Fruit fly (Drosophila melanogaster): ENCODE data around the gene nab.

Gene nab

dm6 chr3L:4193730-4194649, 33.3 kb upstream of the nab start, which contains the start of gene CG43367 (continued):
- TF ChIP-seq tll (GFP tag; optimal IDR thresholded peaks at IDR 0.05) (peak in 1 of 2 experiments; percentile 34), lmd (GFP tag; IDR thresholded peaks at IDR 0.05) (no peak), CG7745 (tag; optimal IDR thresholded peaks at IDR 0.05) (no peak), sd (tag; optimal IDR thresholded peaks at IDR 0.05) (peak; percentile 97), CG6254 (GFP tag; optimal IDR thresholded peaks at IDR 0.05) (no peak), toy (GFP tag; IDR thresholded peaks at IDR 0.05) (no peak), seq (GFP tag; IDR thresholded peaks at IDR 0.05) (no peak), CG18764 (GFP tag; optimal IDR thresholded peaks at IDR 0.05) (no peak), CG3838 (GFP tag; optimal IDR thresholded peaks at IDR 0.05) (no peak), CG3407 (GFP tag; optimal IDR thresholded peaks at IDR 0.05) (peak; percentile 57), CG12769 (tag; optimal IDR thresholded peaks at IDR 0.05) (no peak), pho (GFP tag; optimal IDR thresholded peaks at IDR 0.05) (no peak), otp (GFP tag; IDR thresholded peaks at IDR 0.05) (0 out of 3 replicates have a peak, but pooled peaks have one; percentile 25), crc (GFP tag; optimal IDR thresholded peaks at IDR 0.05) (no peak), CG17328 (GFP tag; IDR thresholded peaks at IDR 0.05) (no peak), CG30431 (GFP tag; optimal IDR thresholded peaks at IDR 0.05) (no peak), CG5180 (GFP tag; optimal IDR thresholded peaks at IDR 0.05) (no peak), CG9727 (GFP tag; optimal IDR thresholded peaks at IDR 0.05) (no peak), CG10565 (GFP tag; optimal IDR thresholded peaks at IDR 0.05) (no peak), CG30403 (GFP tag; optimal IDR thresholded peaks at IDR 0.05) (no peak), CG1024 (GFP tag; IDR thresholded peaks at IDR 0.05) (no peak), Stat92E (GFP tag; optimal IDR thresholded peaks at IDR 0.05) (no peak), sug (tag; optimal IDR thresholded peaks at IDR 0.05) (no peak), CG32772 (GFP tag; IDR thresholded peaks at IDR 0.05) (no peak), schlank (tag; optimal IDR thresholded peaks at IDR 0.05) (no peak), Hsf (GFP tag; optimal IDR thresholded peaks at IDR 0.05) (no peak), ranshi (GFP tag; IDR thresholded peaks at IDR 0.05) (peak; percentile 5; the same call in 1 of the 2 replicates), ham (GFP tag; IDR thresholded peaks at IDR 0.05) (no peak), Fer1 (GFP tag; optimal IDR thresholded peaks at IDR 0.05) (no peak), caup (GFP tag; optimal IDR thresholded peaks at IDR 0.05; ENCODE audit: severe bottlenecking) (no peak), CG7271 (tag; optimal IDR thresholded peaks at IDR 0.05) (no peak), Kr (GFP tag; optimal IDR thresholded peaks at IDR 0.05) (no peak), ken (GFP tag; IDR thresholded peaks at IDR 0.05) (peak; percentile 31; the same call in 1 of the 3 replicates), Pdp1 (GFP tag; optimal IDR thresholded peaks at IDR 0.05) (peak in 1 of 2 experiments; percentile 93), TFAM (GFP tag; optimal IDR thresholded peaks at IDR 0.05) (no peak), NC2β (GFP tag; optimal IDR thresholded peaks at IDR 0.05) (no peak), psq (GFP tag; optimal IDR thresholded peaks at IDR 0.05) (no peak), CG4404 (GFP tag; IDR thresholded peaks at IDR 0.05) (no peak), Meics (GFP tag; optimal IDR thresholded peaks at IDR 0.05) (no peak), Jarid2 (GFP tag; optimal IDR thresholded peaks at IDR 0.05) (no peak), Ets97D (GFP tag; optimal IDR thresholded peaks at IDR 0.05) (no peak), tio (GFP tag; optimal IDR thresholded peaks at IDR 0.05) (no peak), Blimp-1 (GFP tag; optimal IDR thresholded peaks at IDR 0.05) (no peak), Adf1 (GFP tag; IDR thresholded peaks at IDR 0.05) (no peak), CG6654 (GFP tag; optimal IDR thresholded peaks at IDR 0.05) (no peak), HHEX (GFP tag; optimal IDR thresholded peaks at IDR 0.05) (no peak), sens-2 (GFP tag; IDR thresholded peaks at IDR 0.05) (no peak), Ptx1 (GFP tag; IDR thresholded peaks at IDR 0.05) (no peak), Dbx (GFP tag; IDR thresholded peaks at IDR 0.05) (0 out of 3 replicates have a peak, but pooled peaks have one; percentile 15)

Data from whole organism, embryonic.